Worm (Caenorhabditis elegans) whole organism, L4/young adult: ENCODE measurements around the gene T01G5.6.
A peak's percentile ranks its signal among the peaks of the same experiment; 100 is the strongest.

Source experiments
- dao-5 ChIP-seq: sonication (generic microtip); optimal IDR thresholded peaks from 2 replicates; lab custom pipeline; 2016; ENCODE audit warnings: missing genotype, missing genetic modification characterization, moderate library complexity, missing compliant biosample characterization
- him-1 ChIP-seq: sonication (generic microtip); optimal IDR thresholded peaks from 2 replicates; lab custom pipeline; 2016; ENCODE audit warnings: missing genotype, missing genetic modification reagents, missing genetic modification characterization, missing compliant biosample characterization

- TF ChIP-seq him-1 (tag; lab: Kevin White, UChicago): peak; percentile 3
- TF ChIP-seq dao-5 (tag; lab: Kevin White, UChicago): no peak
These were observed 39.0 kb downstream of the T01G5.6 start for ce11 chrV:15074907-15075306.
